Fruit fly (Drosophila melanogaster) whole organism, embryonic: Measurements from ENCODE around the gene CG5966.
A peak's percentile ranks its signal among the peaks of the same experiment; 100 is the strongest.

Experiments
- ATbp ChIP-seq: fragments of 200-800 bp; sonication (Bioruptor generic); optimal IDR thresholded peaks from 2 replicates; lab custom pipeline; 2017; ENCODE audit warnings: missing biosample characterization, mild to moderate bottlenecking, missing genetic modification characterization, missing genetic modification reagents
- CG10979 ChIP-seq: fragments of 200-800 bp; sonication (Bioruptor generic); optimal IDR thresholded peaks from 2 replicates; lab custom pipeline; 2018; ENCODE audit warnings: missing biosample characterization, mild to moderate bottlenecking, missing genetic modification characterization, moderate library complexity
- CG11247 ChIP-seq: fragments of 200-800 bp; sonication (Bioruptor generic); IDR thresholded peaks from 2 replicates; pipeline ENCODE4 v1.3.6; 2022; ENCODE audit warnings: missing biosample characterization, missing genetic modification characterization
- CG11504 ChIP-seq: fragments of 200-800 bp; sonication (Bioruptor generic); optimal IDR thresholded peaks from 3 replicates; lab custom pipeline; 2019; ENCODE audit warnings: missing biosample characterization, mild to moderate bottlenecking, missing genetic modification characterization, moderate library complexity
- CG11560 ChIP-seq: fragments of 200-800 bp; sonication (Bioruptor generic); IDR thresholded peaks from 3 replicates; pipeline ENCODE4 v1.3.6; 2022; ENCODE audit warnings: missing biosample characterization, missing genetic modification characterization
- CG11695 ChIP-seq: fragments of 200-800 bp; sonication (Bioruptor generic); IDR thresholded peaks from 3 replicates; pipeline ENCODE4 v1.3.6; 2022; ENCODE audit warnings: missing biosample characterization, missing genetic modification characterization
- CG11696 ChIP-seq: fragments of 200-800 bp; sonication (Bioruptor generic); IDR thresholded peaks from 2 replicates; pipeline ENCODE4 v1.3.6; 2022; ENCODE audit warnings: missing biosample characterization, missing genetic modification characterization
- CG12155 ChIP-seq: fragments of 200-800 bp; sonication (Bioruptor generic); optimal IDR thresholded peaks from 3 replicates; lab custom pipeline; 2016; ENCODE audit warnings: missing biosample characterization, missing genetic modification characterization
- CG12391 ChIP-seq: fragments of 200-800 bp; sonication (Bioruptor generic); optimal IDR thresholded peaks from 3 replicates; lab custom pipeline; 2018; ENCODE audit warnings: missing biosample characterization, mild to moderate bottlenecking, missing genetic modification characterization, moderate library complexity
- CG12769 ChIP-seq: fragments of 200-800 bp; sonication (Bioruptor generic); optimal IDR thresholded peaks from 2 replicates; lab custom pipeline; 2019; ENCODE audit warnings: missing biosample characterization, mild to moderate bottlenecking, missing genetic modification characterization, moderate library complexity
- CG14441 ChIP-seq: fragments of 200-800 bp; sonication (Bioruptor generic); IDR thresholded peaks from 2 replicates; pipeline ENCODE4 v1.3.6; 2022; ENCODE audit warnings: missing biosample characterization, missing genetic modification characterization
- CG1529 ChIP-seq: fragments of 200-800 bp; sonication (Bioruptor generic); optimal IDR thresholded peaks from 3 replicates; lab custom pipeline; 2018; ENCODE audit warnings: missing biosample characterization, missing genetic modification characterization
- CG17612 ChIP-seq: fragments of 200-800 bp; sonication (Bioruptor generic); IDR thresholded peaks from 2 replicates; pipeline ENCODE4 v1.3.6; 2022; ENCODE audit warnings: missing biosample characterization, missing genetic modification characterization
- CG31441 ChIP-seq: fragments of 200-800 bp; sonication (Bioruptor generic); IDR thresholded peaks from 2 replicates; pipeline ENCODE4 v1.3.6; 2022; ENCODE audit warnings: missing biosample characterization, missing genetic modification characterization
- CG4360 ChIP-seq: fragments of 200-800 bp; sonication (Bioruptor generic); IDR thresholded peaks from 2 replicates; pipeline ENCODE4 v1.3.6; 2022; ENCODE audit warnings: missing biosample characterization, missing genetic modification characterization
- CG4617 ChIP-seq: fragments of 200-800 bp; sonication (Bioruptor generic); optimal IDR thresholded peaks from 3 replicates; lab custom pipeline; 2016; ENCODE audit warnings: missing biosample characterization, missing genetic modification characterization, borderline replicate concordance
- CG5180 ChIP-seq: fragments of 200-800 bp; sonication (Bioruptor generic); optimal IDR thresholded peaks from 3 replicates; lab custom pipeline; 2017; ENCODE audit warnings: missing biosample characterization, missing genetic modification characterization, mild to moderate bottlenecking, moderate library complexity, missing genetic modification reagents
- CG7839 ChIP-seq: fragments of 200-800 bp; sonication (Bioruptor generic); optimal IDR thresholded peaks from 3 replicates; lab custom pipeline; 2018; ENCODE audit warnings: missing biosample characterization, mild to moderate bottlenecking, missing genetic modification characterization, moderate library complexity
- CG8359 ChIP-seq: fragments of 200-800 bp; sonication (Bioruptor generic); optimal IDR thresholded peaks from 2 replicates; lab custom pipeline; 2017; ENCODE audit warnings: missing biosample characterization, mild to moderate bottlenecking, missing genetic modification characterization, borderline replicate concordance
- CG8924 ChIP-seq: fragments of 200-800 bp; optimal IDR thresholded peaks from 3 replicates; lab custom pipeline; 2019; ENCODE audit warnings: missing biosample characterization, mild to moderate bottlenecking, missing genetic modification characterization, moderate library complexity
- CG9817 ChIP-seq: fragments of 200-800 bp; sonication (Bioruptor generic); optimal IDR thresholded peaks from 2 replicates; lab custom pipeline; 2018; ENCODE audit warnings: missing biosample characterization, mild to moderate bottlenecking, missing genetic modification characterization, moderate library complexity
- Dip2 ChIP-seq: fragments of 200-800 bp; sonication (Bioruptor generic); IDR thresholded peaks from 2 replicates; pipeline ENCODE4 v1.3.6; 2022; ENCODE audit warnings: missing biosample characterization, missing genetic modification characterization
- Dref ChIP-seq: fragments of 200-800 bp; sonication (Bioruptor generic); IDR thresholded peaks from 2 replicates; pipeline ENCODE4 v1.3.6; 2022; ENCODE audit warnings: missing biosample characterization, missing genetic modification characterization
- Ets65A ChIP-seq: fragments of 200-800 bp; sonication (Bioruptor generic); peaks from one replicate; lab custom pipeline; 2016; ENCODE audit warnings: missing biosample characterization, missing genetic modification characterization
- H15 ChIP-seq: fragments of 200-800 bp; sonication (Bioruptor generic); IDR thresholded peaks from 3 replicates; pipeline ENCODE4 v1.3.6; 2022; ENCODE audit warnings: missing biosample characterization, missing genetic modification characterization
- Med ChIP-seq: fragments of 200-800 bp; sonication (Bioruptor generic); peaks from one replicate; lab custom pipeline; 2016; ENCODE audit warnings: missing biosample characterization, missing genetic modification characterization, mild to moderate bottlenecking, inconsistent platforms, moderate library complexity
- NfI ChIP-seq: fragments of 200-800 bp; sonication (Bioruptor generic); optimal IDR thresholded peaks from 3 replicates; lab custom pipeline; 2018; ENCODE audit warnings: missing biosample characterization, mild to moderate bottlenecking, missing genetic modification characterization, moderate library complexity
- Optix ChIP-seq: fragments of 200-800 bp; sonication (Bioruptor generic); IDR thresholded peaks from 3 replicates; pipeline ENCODE4 v1.3.6; 2022; ENCODE audit warnings: missing biosample characterization, missing genetic modification characterization
- PHDP ChIP-seq: fragments of 200-800 bp; sonication (Bioruptor generic); optimal IDR thresholded peaks from 3 replicates; lab custom pipeline; 2018; ENCODE audit warnings: missing biosample characterization, mild to moderate bottlenecking, missing genetic modification characterization, moderate library complexity
- Sry-δ ChIP-seq: fragments of 200-800 bp; sonication (Bioruptor generic); optimal IDR thresholded peaks from 2 replicates; lab custom pipeline; 2016; ENCODE audit warnings: missing biosample characterization, missing genetic modification characterization
- Xbp1 ChIP-seq: fragments of 200-800 bp; sonication (Bioruptor generic); optimal IDR thresholded peaks from 3 replicates; lab custom pipeline; 2016; ENCODE audit warnings: missing biosample characterization, mild to moderate bottlenecking, missing genetic modification characterization
- ase ChIP-seq: fragments of 200-800 bp; sonication (Bioruptor generic); IDR thresholded peaks from 3 replicates; pipeline ENCODE4 v1.3.6; 2022; ENCODE audit warnings: missing biosample characterization, missing genetic modification characterization
- bab2 ChIP-seq: fragments of 200-800 bp; sonication (Bioruptor generic); optimal IDR thresholded peaks from 2 replicates; lab custom pipeline; 2016; ENCODE audit warnings: missing biosample characterization, missing genetic modification characterization
- br ChIP-seq: fragments of >200 bp; optimal IDR thresholded peaks from 2 replicates; lab custom pipeline; 2017
- cg ChIP-seq: fragments of 200-800 bp; sonication (Bioruptor generic); optimal IDR thresholded peaks from 3 replicates; lab custom pipeline; 2019; ENCODE audit warnings: missing biosample characterization, mild to moderate bottlenecking, missing genetic modification characterization, moderate library complexity
- dmrt11E ChIP-seq: fragments of 200-800 bp; sonication (Bioruptor generic); optimal IDR thresholded peaks from 3 replicates; lab custom pipeline; 2018; ENCODE audit warnings: missing biosample characterization, mild to moderate bottlenecking, missing genetic modification characterization, moderate library complexity
- grau ChIP-seq: fragments of 200-800 bp; optimal IDR thresholded peaks from 3 replicates; lab custom pipeline; 2019; ENCODE audit warnings: missing biosample characterization, mild to moderate bottlenecking, missing genetic modification characterization, moderate library complexity
- jumu ChIP-seq: fragments of 200-800 bp; sonication (Bioruptor generic); optimal IDR thresholded peaks from 3 replicates; lab custom pipeline; 2016; ENCODE audit warnings: missing biosample characterization, missing genetic modification characterization
- kni ChIP-seq: fragments of 200-800 bp; sonication (Bioruptor generic); optimal IDR thresholded peaks from 3 replicates; lab custom pipeline; 2017; ENCODE audit warnings: mild to moderate bottlenecking, missing biosample characterization, missing genetic modification reagents, missing genetic modification characterization
- lab ChIP-seq: fragments of 200-800 bp; sonication (Bioruptor generic); optimal IDR thresholded peaks from 3 replicates; lab custom pipeline; 2017; ENCODE audit warnings: missing biosample characterization, missing genetic modification characterization, mild to moderate bottlenecking, moderate library complexity, missing genetic modification reagents
- lmd ChIP-seq: fragments of 200-800 bp; sonication (Bioruptor generic); IDR thresholded peaks from 2 replicates; pipeline ENCODE4 v1.3.6; 2022; ENCODE audit warnings: missing biosample characterization, missing genetic modification characterization
- lola ChIP-seq, 3 experiments: fragments of >200 bp in 2 of 3; fragments of 200-800 bp in 1 of 3; sonication (Bioruptor generic) in 1 of 3; optimal IDR thresholded peaks; 2 replicates each; lab custom pipeline; 2017 to 2019; ENCODE audit warnings: missing biosample characterization in 3 of 3, missing genetic modification characterization in 3 of 3, mild to moderate bottlenecking in 1 of 3, moderate library complexity in 1 of 3
- prd ChIP-seq, 3 experiments: fragments of >200 bp in 2 of 3; fragments of 200-800 bp in 1 of 3; sonication (Bioruptor generic) in 1 of 3; optimal IDR thresholded peaks in 2 of 3; IDR thresholded peaks in 1 of 3; 2 replicates in 2 of 3; 3 replicates in 1 of 3; pipeline versions ENCODE4 v1.3.6 to Lab custom; 2017 to 2022; ENCODE audit warnings: missing biosample characterization in 1 of 3, missing genetic modification characterization in 1 of 3
- ranshi ChIP-seq: fragments of 200-800 bp; sonication (Bioruptor generic); IDR thresholded peaks from 2 replicates; pipeline ENCODE4 v1.3.6; 2022; ENCODE audit warnings: missing biosample characterization, missing genetic modification characterization
- sr ChIP-seq: fragments of 200-800 bp; sonication (Bioruptor generic); IDR thresholded peaks from 3 replicates; pipeline ENCODE4 v1.3.6; 2022; ENCODE audit warnings: missing biosample characterization, missing genetic modification characterization

The CG5966 gene

dm6 chrX:5965517-5966397 is 22.8 kb upstream of the CG5966 start, which contains the start of gene Grip (continued):
- no peak for TF ChIP-seq CG12155 (GFP tag; lab: Kevin White, UChicago)
- TF ChIP-seq CG9817 (tag; lab: Kevin White, UChicago), result peak; percentile 12
- TF ChIP-seq cg (GFP tag; lab: Kevin White, UChicago), result no peak
- TF ChIP-seq Dip2 (GFP tag; lab: Robert Waterston, UW), result no peak
- TF ChIP-seq PHDP, result peak; percentile 11
- no peak for TF ChIP-seq CG12769 (tag; lab: Kevin White, UChicago)
- no peak for TF ChIP-seq CG5180
- no peak for TF ChIP-seq CG17612

dm6 chrX:5968094-5968723 is 20.4 kb upstream of the CG5966 start:
- TF ChIP-seq dmrt11E (tag; lab: Kevin White, UChicago), result peak; percentile 53
- TF ChIP-seq CG11695 (GFP tag; lab: Robert Waterston, UW), result peak; percentile 43; the same call in 1 of the 3 replicates
- peak; percentile 25 for TF ChIP-seq jumu (GFP tag; lab: Kevin White, UChicago)
- 0 out of 3 replicates have a peak, but pooled peaks have one; percentile 22 for TF ChIP-seq CG11560 (tag; lab: Robert Waterston, UW)
- TF ChIP-seq CG8924 (tag; lab: Kevin White, UChicago), result peak; percentile 9
- 0 out of 3 replicates have a peak, but pooled peaks have one; percentile 43 for TF ChIP-seq Optix (GFP tag; lab: Robert Waterston, UW)
- no peak for TF ChIP-seq kni
- TF ChIP-seq Ets65A (GFP tag; lab: Kevin White, UChicago), result peak; percentile 83
- no peak for TF ChIP-seq prd (optimal IDR thresholded peaks at IDR 0.05; lab: Kevin White, UChicago)
- TF ChIP-seq prd (GFP tag; IDR thresholded peaks at IDR 0.05; lab: Robert Waterston, UW), result peak; percentile 72; the same call in 2 of the 3 replicates
- TF ChIP-seq CG4360, result 0 out of 2 replicates have a peak, but pooled peaks have one; percentile 26
- peak; percentile 44 for TF ChIP-seq CG14441
- peak; percentile 81 for TF ChIP-seq CG11696
- TF ChIP-seq CG11247 (GFP tag; lab: Robert Waterston, UW), result peak; percentile 15; the same call in 1 of the 2 replicates
- TF ChIP-seq ranshi (GFP tag; lab: Robert Waterston, UW), result no peak
- TF ChIP-seq CG1529 (GFP tag; lab: Kevin White, UChicago), result peak; percentile 16
- peak; percentile 85 for TF ChIP-seq Med
- no peak for TF ChIP-seq Sry-δ
- peak; percentile 31 for TF ChIP-seq Xbp1 (GFP tag; lab: Kevin White, UChicago)
- peak; percentile 50 for TF ChIP-seq CG10979 (tag; lab: Kevin White, UChicago)
- TF ChIP-seq ase, result 0 out of 3 replicates have a peak, but pooled peaks have one; percentile 18
- no peak for TF ChIP-seq br (lab: Kevin White, UChicago)
- TF ChIP-seq Dref (GFP tag; lab: Robert Waterston, UW), result no peak
- no peak for TF ChIP-seq lab (GFP tag; lab: Kevin White, UChicago)
- peak; percentile 52 for TF ChIP-seq ATbp
- TF ChIP-seq sr (GFP tag; lab: Robert Waterston, UW), result 0 out of 3 replicates have a peak, but pooled peaks have one; percentile 26
- TF ChIP-seq CG12391 (tag; lab: Kevin White, UChicago), result peak; percentile 41
- no peak for TF ChIP-seq CG4617 (GFP tag; lab: Kevin White, UChicago)
- peak; percentile 37; the same call in 1 of the 2 replicates for TF ChIP-seq CG31441
- peak; percentile 38; the same call in 1 of the 2 replicates for TF ChIP-seq lmd (GFP tag; lab: Robert Waterston, UW)
- TF ChIP-seq grau (tag; lab: Kevin White, UChicago), result peak; percentile 18
- peak; percentile 31 for TF ChIP-seq bab2 (GFP tag; lab: Kevin White, UChicago)
- TF ChIP-seq CG8359 (GFP tag; lab: Kevin White, UChicago), result peak; percentile 6
- no peak for TF ChIP-seq NfI (GFP tag; lab: Kevin White, UChicago)
- peak in 1 of 3 experiments; percentile 17 for TF ChIP-seq lola (GFP tag; optimal IDR thresholded peaks at IDR 0.05; lab: Kevin White, UChicago)
- TF ChIP-seq H15 (GFP tag; lab: Robert Waterston, UW), result peak; percentile 15; the same call in 1 of the 3 replicates
- peak; percentile 61 for TF ChIP-seq CG11504 (tag; lab: Kevin White, UChicago)
- TF ChIP-seq CG7839 (tag; lab: Kevin White, UChicago), result peak; percentile 41
